Fruit fly (Drosophila melanogaster) whole organism, embryonic: ENCODE data around the gene CG31807.
A peak's percentile ranks its signal among the peaks of the same experiment; 100 is the strongest.

Source experiments
- Ada2b ChIP-seq: fragments of 200-800 bp; sonication (Bioruptor generic); IDR thresholded peaks from 2 replicates; pipeline ENCODE4 v1.3.6; 2022; ENCODE audit warnings: missing biosample characterization, missing genetic modification characterization
- Adf1 ChIP-seq: fragments of 200-800 bp; sonication (Bioruptor generic); IDR thresholded peaks from 2 replicates; pipeline ENCODE4 v1.3.6; 2022; ENCODE audit warnings: missing biosample characterization, missing genetic modification characterization
- CG10147 ChIP-seq: fragments of 200-800 bp; sonication (Bioruptor generic); optimal IDR thresholded peaks from 2 replicates; lab custom pipeline; 2019; ENCODE audit warnings: missing biosample characterization, mild to moderate bottlenecking, missing genetic modification characterization, moderate library complexity
- CG1024 ChIP-seq: fragments of 200-800 bp; sonication (Bioruptor generic); IDR thresholded peaks from 2 replicates; pipeline ENCODE4 v1.3.6; 2022; ENCODE audit warnings: missing biosample characterization, missing genetic modification characterization
- CG10321 ChIP-seq: fragments of 200-800 bp; sonication (Bioruptor generic); IDR thresholded peaks from 2 replicates; pipeline ENCODE4 v1.3.6; 2022; ENCODE audit warnings: missing biosample characterization, missing genetic modification characterization
- CG11696 ChIP-seq: fragments of 200-800 bp; sonication (Bioruptor generic); IDR thresholded peaks from 2 replicates; pipeline ENCODE4 v1.3.6; 2022; ENCODE audit warnings: missing biosample characterization, missing genetic modification characterization
- CG12155 ChIP-seq: fragments of 200-800 bp; sonication (Bioruptor generic); optimal IDR thresholded peaks from 3 replicates; lab custom pipeline; 2016; ENCODE audit warnings: missing biosample characterization, missing genetic modification characterization
- CG12391 ChIP-seq: fragments of 200-800 bp; sonication (Bioruptor generic); optimal IDR thresholded peaks from 3 replicates; lab custom pipeline; 2018; ENCODE audit warnings: missing biosample characterization, mild to moderate bottlenecking, missing genetic modification characterization, moderate library complexity
- CG12942 ChIP-seq: fragments of 200-800 bp; sonication (Bioruptor generic); optimal IDR thresholded peaks from 3 replicates; lab custom pipeline; 2016; ENCODE audit warnings: missing biosample characterization, missing genetic modification characterization
- CG13894 ChIP-seq: fragments of 200-800 bp; sonication (Bioruptor generic); optimal IDR thresholded peaks from 3 replicates; lab custom pipeline; 2018; ENCODE audit warnings: missing biosample characterization, mild to moderate bottlenecking, missing genetic modification characterization, moderate library complexity
- CG14050 ChIP-seq: fragments of 200-800 bp; sonication (Bioruptor generic); IDR thresholded peaks from 3 replicates; pipeline ENCODE4 v1.3.6; 2022; ENCODE audit warnings: missing biosample characterization, missing genetic modification characterization
- CG14860 ChIP-seq: fragments of 200-800 bp; sonication (Bioruptor generic); IDR thresholded peaks from 3 replicates; pipeline ENCODE4 v1.3.6; 2022; ENCODE audit warnings: missing biosample characterization, missing genetic modification characterization; ENCODE audit not compliant: partially characterized antibody
- CG1529 ChIP-seq: fragments of 200-800 bp; sonication (Bioruptor generic); optimal IDR thresholded peaks from 3 replicates; lab custom pipeline; 2018; ENCODE audit warnings: missing biosample characterization, missing genetic modification characterization
- CG1647 ChIP-seq: fragments of 200-800 bp; sonication (Bioruptor generic); optimal IDR thresholded peaks from 3 replicates; lab custom pipeline; 2016; ENCODE audit warnings: missing biosample characterization, missing genetic modification characterization
- CG16815 ChIP-seq: fragments of 200-800 bp; sonication (Bioruptor generic); optimal IDR thresholded peaks from 3 replicates; lab custom pipeline; 2017; ENCODE audit warnings: missing biosample characterization, mild to moderate bottlenecking, missing genetic modification characterization
- CG17359 ChIP-seq: fragments of 200-800 bp; sonication (Bioruptor generic); optimal IDR thresholded peaks from 3 replicates; lab custom pipeline; 2018; ENCODE audit warnings: missing biosample characterization, mild to moderate bottlenecking, missing genetic modification characterization, moderate library complexity
- CG1832 ChIP-seq: fragments of 200-800 bp; sonication (Bioruptor generic); optimal IDR thresholded peaks from 2 replicates; lab custom pipeline; 2017; ENCODE audit warnings: missing biosample characterization, mild to moderate bottlenecking, missing genetic modification characterization, inconsistent platforms
- CG2120 ChIP-seq: fragments of 200-800 bp; sonication (Bioruptor generic); optimal IDR thresholded peaks from 3 replicates; lab custom pipeline; 2016; ENCODE audit warnings: missing biosample characterization, missing genetic modification characterization
- CG2712 ChIP-seq: fragments of 200-800 bp; optimal IDR thresholded peaks from 3 replicates; lab custom pipeline; 2019; ENCODE audit warnings: missing biosample characterization, mild to moderate bottlenecking, missing genetic modification characterization, moderate library complexity
- CG2875 ChIP-seq: fragments of 200-800 bp; sonication (Bioruptor generic); optimal IDR thresholded peaks from 2 replicates; lab custom pipeline; 2017; ENCODE audit warnings: missing biosample characterization, mild to moderate bottlenecking, missing genetic modification characterization, missing genetic modification reagents
- CG31365 ChIP-seq: fragments of 200-800 bp; sonication (Bioruptor generic); optimal IDR thresholded peaks from 2 replicates; lab custom pipeline; 2018; ENCODE audit warnings: missing biosample characterization, mild to moderate bottlenecking, missing genetic modification characterization
- CG31441 ChIP-seq: fragments of 200-800 bp; sonication (Bioruptor generic); IDR thresholded peaks from 2 replicates; pipeline ENCODE4 v1.3.6; 2022; ENCODE audit warnings: missing biosample characterization, missing genetic modification characterization
- CG33557 ChIP-seq: fragments of 200-800 bp; sonication (Bioruptor generic); optimal IDR thresholded peaks from 2 replicates; lab custom pipeline; 2019; ENCODE audit warnings: missing biosample characterization, mild to moderate bottlenecking, missing genetic modification characterization, moderate library complexity
- CG8281 ChIP-seq: fragments of 200-800 bp; sonication (Bioruptor generic); optimal IDR thresholded peaks from 2 replicates; lab custom pipeline; 2018; ENCODE audit warnings: missing biosample characterization, mild to moderate bottlenecking, missing genetic modification characterization, moderate library complexity
- CG8765 ChIP-seq: fragments of 200-800 bp; sonication (Bioruptor generic); IDR thresholded peaks from 2 replicates; pipeline ENCODE4 v1.3.6; 2022; ENCODE audit warnings: missing biosample characterization, missing genetic modification characterization
- CG9727 ChIP-seq: fragments of 200-800 bp; sonication (Bioruptor generic); optimal IDR thresholded peaks from 3 replicates; lab custom pipeline; 2017; ENCODE audit warnings: missing biosample characterization, mild to moderate bottlenecking, missing genetic modification characterization
- CG9876 ChIP-seq: fragments of 200-800 bp; sonication (Bioruptor generic); optimal IDR thresholded peaks from 2 replicates; lab custom pipeline; 2016; ENCODE audit warnings: missing biosample characterization, missing genetic modification characterization
- CHES-1-like ChIP-seq: fragments of 200-800 bp; sonication (Bioruptor generic); optimal IDR thresholded peaks from 2 replicates; lab custom pipeline; 2016; ENCODE audit warnings: missing biosample characterization, missing genetic modification characterization
- Dll ChIP-seq: fragments of 200-800 bp; sonication (Bioruptor generic); IDR thresholded peaks from 4 replicates; pipeline ENCODE4 v1.3.6; 2022; ENCODE audit warnings: missing biosample characterization, missing genetic modification characterization; ENCODE audit not compliant: partially characterized antibody
- Doc3 ChIP-seq: fragments of 200-800 bp; sonication (Bioruptor generic); IDR thresholded peaks from 3 replicates; pipeline ENCODE4 v1.3.6; 2022; ENCODE audit warnings: missing biosample characterization, missing genetic modification characterization; ENCODE audit not compliant: partially characterized antibody
- E2f2 ChIP-seq: fragments of 200-800 bp; sonication (Bioruptor generic); IDR thresholded peaks from 2 replicates; pipeline ENCODE4 v1.3.6; 2022; ENCODE audit warnings: missing biosample characterization, missing genetic modification characterization
- Gsc ChIP-seq: fragments of 200-800 bp; sonication (Bioruptor generic); IDR thresholded peaks from 2 replicates; pipeline ENCODE4 v1.3.6; 2022; ENCODE audit warnings: missing biosample characterization, missing genetic modification characterization
- HLH54F ChIP-seq: fragments of 200-800 bp; sonication (Bioruptor generic); optimal IDR thresholded peaks from 3 replicates; lab custom pipeline; 2016; ENCODE audit warnings: missing biosample characterization, missing genetic modification characterization
- HmgD ChIP-seq: fragments of 200-800 bp; sonication (Bioruptor generic); optimal IDR thresholded peaks from 3 replicates; lab custom pipeline; 2016; ENCODE audit warnings: missing biosample characterization, missing genetic modification characterization
- Hr3 ChIP-seq: fragments of 200-800 bp; sonication (Bioruptor generic); optimal IDR thresholded peaks from 3 replicates; lab custom pipeline; 2016; ENCODE audit warnings: missing biosample characterization, missing genetic modification characterization
- MBD-R2 ChIP-seq: fragments of 200-800 bp; sonication (Bioruptor generic); IDR thresholded peaks from 2 replicates; pipeline ENCODE4 v1.3.6; 2022; ENCODE audit warnings: missing biosample characterization, missing genetic modification characterization
- MTF-1 ChIP-seq: fragments of 200-800 bp; sonication (Bioruptor generic); optimal IDR thresholded peaks from 2 replicates; lab custom pipeline; 2018; ENCODE audit warnings: missing biosample characterization, mild to moderate bottlenecking, missing genetic modification characterization, borderline replicate concordance
- Mrtf ChIP-seq: fragments of 200-800 bp; sonication (Bioruptor generic); IDR thresholded peaks from 3 replicates; pipeline ENCODE4 v1.3.6; 2022; ENCODE audit warnings: missing biosample characterization, missing genetic modification characterization
- NfI ChIP-seq: fragments of 200-800 bp; sonication (Bioruptor generic); optimal IDR thresholded peaks from 3 replicates; lab custom pipeline; 2018; ENCODE audit warnings: missing biosample characterization, mild to moderate bottlenecking, missing genetic modification characterization, moderate library complexity
- Trl ChIP-seq, 3 experiments: fragments of >200 bp in 2 of 3; fragments of 200-800 bp in 1 of 3; sonication (Bioruptor generic) in 1 of 3; optimal IDR thresholded peaks; 2 replicates in 1 of 3; 3 replicates in 2 of 3; lab custom pipeline; 2016 to 2017; ENCODE audit warnings: missing biosample characterization in 1 of 3, missing genetic modification characterization in 1 of 3
- ara ChIP-seq: fragments of 200-800 bp; sonication (Bioruptor generic); IDR thresholded peaks from 2 replicates; pipeline ENCODE4 v1.3.6; 2022; ENCODE audit warnings: missing biosample characterization, missing genetic modification characterization
- ato ChIP-seq: fragments of 200-800 bp; sonication (Bioruptor generic); IDR thresholded peaks from 2 replicates; pipeline ENCODE4 v1.3.6; 2022; ENCODE audit warnings: missing biosample characterization, missing genetic modification characterization; ENCODE audit not compliant: partially characterized antibody
- bab2 ChIP-seq: fragments of 200-800 bp; sonication (Bioruptor generic); optimal IDR thresholded peaks from 2 replicates; lab custom pipeline; 2016; ENCODE audit warnings: missing biosample characterization, missing genetic modification characterization
- crol ChIP-seq: fragments of 200-800 bp; sonication (Bioruptor generic); IDR thresholded peaks from 2 replicates; pipeline ENCODE4 v1.3.6; 2022; ENCODE audit warnings: missing biosample characterization, missing genetic modification characterization
- eyg ChIP-seq: fragments of 200-800 bp; sonication (Bioruptor generic); optimal IDR thresholded peaks from 3 replicates; lab custom pipeline; 2016; ENCODE audit warnings: missing biosample characterization, missing genetic modification characterization
- grau ChIP-seq: fragments of 200-800 bp; optimal IDR thresholded peaks from 3 replicates; lab custom pipeline; 2019; ENCODE audit warnings: missing biosample characterization, mild to moderate bottlenecking, missing genetic modification characterization, moderate library complexity
- ind ChIP-seq: fragments of 200-800 bp; sonication (Bioruptor generic); optimal IDR thresholded peaks from 3 replicates; lab custom pipeline; 2016; ENCODE audit warnings: missing biosample characterization, missing genetic modification characterization
- lab ChIP-seq: fragments of 200-800 bp; sonication (Bioruptor generic); optimal IDR thresholded peaks from 3 replicates; lab custom pipeline; 2017; ENCODE audit warnings: missing biosample characterization, missing genetic modification characterization, mild to moderate bottlenecking, moderate library complexity, missing genetic modification reagents
- sr ChIP-seq: fragments of 200-800 bp; sonication (Bioruptor generic); IDR thresholded peaks from 3 replicates; pipeline ENCODE4 v1.3.6; 2022; ENCODE audit warnings: missing biosample characterization, missing genetic modification characterization
- unpg ChIP-seq: fragments of 200-800 bp; sonication (Bioruptor generic); optimal IDR thresholded peaks from 3 replicates; lab custom pipeline; 2018; ENCODE audit warnings: missing biosample characterization, mild to moderate bottlenecking, missing genetic modification characterization, moderate library complexity
- wdn ChIP-seq: fragments of 200-800 bp; sonication (Bioruptor generic); IDR thresholded peaks from 2 replicates; pipeline ENCODE4 v1.3.6; 2022; ENCODE audit warnings: missing biosample characterization, missing genetic modification characterization

The CG31807 gene

dm6 chr2L:16647773-16648172, 36.0 kb downstream of the CG31807 start (continued):
- TF ChIP-seq CG14050 (GFP tag; lab: Robert Waterston, UW) = no peak
- peak; percentile 34 for TF ChIP-seq Hr3 (GFP tag; lab: Kevin White, UChicago)
- TF ChIP-seq Trl (optimal IDR thresholded peaks at IDR 0.05; lab: Kevin White, UChicago) = no peak
- no peak for TF ChIP-seq Trl (GFP tag; optimal IDR thresholded peaks at IDR 0.05; lab: Kevin White, UChicago)
- TF ChIP-seq CG8765 (GFP tag; lab: Robert Waterston, UW) = no peak
- no peak for TF ChIP-seq CG10321 (GFP tag; lab: Robert Waterston, UW)
- TF ChIP-seq CG31365 (tag; lab: Kevin White, UChicago) = no peak
- TF ChIP-seq eyg = no peak
- TF ChIP-seq CG9727 = peak; percentile 66
- peak; percentile 51 for TF ChIP-seq NfI
- no peak for TF ChIP-seq sr
- peak; percentile 71 for TF ChIP-seq CG31441 (GFP tag; lab: Robert Waterston, UW)
- peak; percentile 60 for TF ChIP-seq unpg (GFP tag; lab: Kevin White, UChicago)
- TF ChIP-seq CG12391 = peak; percentile 61
- no peak for TF ChIP-seq CG1529
- TF ChIP-seq CG2120 (GFP tag; lab: Kevin White, UChicago) = peak; percentile 68
- no peak for TF ChIP-seq Doc3 (GFP tag; lab: Robert Waterston, UW)
- TF ChIP-seq CG12155 (GFP tag; lab: Kevin White, UChicago) = peak; percentile 18
- peak; percentile 59 for TF ChIP-seq CG17359 (tag; lab: Kevin White, UChicago)
- TF ChIP-seq lab (GFP tag; lab: Kevin White, UChicago) = peak; percentile 87
- no peak for TF ChIP-seq HLH54F
- TF ChIP-seq HmgD = no peak
- TF ChIP-seq CG12942 (GFP tag; lab: Kevin White, UChicago) = no peak
- TF ChIP-seq ato (GFP tag; lab: Robert Waterston, UW) = no peak
- no peak for TF ChIP-seq CG2875 (GFP tag; lab: Kevin White, UChicago)
- no peak for TF ChIP-seq CG14860 (GFP tag; lab: Robert Waterston, UW)
- no peak for TF ChIP-seq MTF-1 (GFP tag; lab: Kevin White, UChicago)
- peak; percentile 51 for TF ChIP-seq ind (GFP tag; lab: Kevin White, UChicago)
- TF ChIP-seq wdn = 0 out of 2 replicates have a peak, but pooled peaks have one; percentile 11
- TF ChIP-seq ara (GFP tag; lab: Robert Waterston, UW) = no peak
- no peak for TF ChIP-seq CG1024 (GFP tag; lab: Robert Waterston, UW)
- TF ChIP-seq crol = 0 out of 2 replicates have a peak, but pooled peaks have one; percentile 47
- no peak for TF ChIP-seq CG11696 (GFP tag; lab: Robert Waterston, UW)
- TF ChIP-seq CG10147 (GFP tag; lab: Kevin White, UChicago) = peak; percentile 68
- no peak for TF ChIP-seq bab2 (GFP tag; lab: Kevin White, UChicago)
- TF ChIP-seq CG16815 = no peak
- peak; percentile 66 for TF ChIP-seq grau (tag; lab: Kevin White, UChicago)
- no peak for TF ChIP-seq CG1832
- TF ChIP-seq Adf1 = 0 out of 2 replicates have a peak, but pooled peaks have one; percentile 11
- TF ChIP-seq Mrtf (GFP tag; lab: Robert Waterston, UW) = no peak
- TF ChIP-seq MBD-R2 = no peak
- no peak for TF ChIP-seq Gsc (GFP tag; lab: Robert Waterston, UW)
- TF ChIP-seq CG2712 (tag; lab: Kevin White, UChicago) = peak; percentile 32
- peak; percentile 62 for TF ChIP-seq Ada2b (GFP tag; lab: Robert Waterston, UW)
- no peak for TF ChIP-seq CG33557 (GFP tag; lab: Kevin White, UChicago)
- TF ChIP-seq CG13894 = peak; percentile 50
- TF ChIP-seq CG8281 = peak; percentile 25
- TF ChIP-seq CG1647 = no peak
- TF ChIP-seq Dll (GFP tag; lab: Robert Waterston, UW) = no peak
- no peak for TF ChIP-seq CHES-1-like
- TF ChIP-seq CG9876 = no peak
- TF ChIP-seq E2f2 (GFP tag; lab: Robert Waterston, UW) = peak; percentile 16; the same call in 1 of the 2 replicates
